Fruit fly (Drosophila melanogaster) whole organism, embryonic: ENCODE measurements around the gene Fdx1.

Experiments used
- Blimp-1 ChIP-seq: fragments of 200-800 bp; sonication (Bioruptor generic); optimal IDR thresholded peaks from 3 replicates; lab custom pipeline; 2018; ENCODE audit warnings: missing biosample characterization, missing genetic modification characterization, mild to moderate bottlenecking, moderate library complexity, missing genetic modification reagents
- CG10267 ChIP-seq: fragments of 200-800 bp; sonication (Bioruptor generic); optimal IDR thresholded peaks from 2 replicates; lab custom pipeline; 2018; ENCODE audit warnings: missing biosample characterization, mild to moderate bottlenecking, missing genetic modification characterization, moderate library complexity
- CG11247 ChIP-seq: fragments of 200-800 bp; sonication (Bioruptor generic); IDR thresholded peaks from 2 replicates; pipeline ENCODE4 v1.3.6; 2022; ENCODE audit warnings: missing biosample characterization, missing genetic modification characterization
- CG13287 ChIP-seq: fragments of 200-800 bp; sonication (Bioruptor generic); IDR thresholded peaks from 2 replicates; pipeline ENCODE4 v1.3.6; 2022; ENCODE audit warnings: missing biosample characterization, missing genetic modification characterization; ENCODE audit not compliant: partially characterized antibody
- CG14014 ChIP-seq: fragments of 200-800 bp; sonication (Bioruptor generic); IDR thresholded peaks from 2 replicates; pipeline ENCODE4 v1.3.6; 2022; ENCODE audit warnings: missing biosample characterization, missing genetic modification characterization
- CG17612 ChIP-seq: fragments of 200-800 bp; sonication (Bioruptor generic); IDR thresholded peaks from 2 replicates; pipeline ENCODE4 v1.3.6; 2022; ENCODE audit warnings: missing biosample characterization, missing genetic modification characterization
- CG17802 ChIP-seq: fragments of 200-800 bp; sonication (Bioruptor generic); optimal IDR thresholded peaks from 2 replicates; lab custom pipeline; 2018; ENCODE audit warnings: missing biosample characterization, mild to moderate bottlenecking, missing genetic modification characterization, moderate library complexity
- CG17829 ChIP-seq: fragments of 200-800 bp; optimal IDR thresholded peaks from 2 replicates; lab custom pipeline; 2019; ENCODE audit warnings: missing biosample characterization, mild to moderate bottlenecking, missing genetic modification characterization, moderate library complexity
- CG2199 ChIP-seq: fragments of 200-800 bp; sonication (Bioruptor generic); IDR thresholded peaks from 3 replicates; pipeline ENCODE4 v1.3.6; 2022; ENCODE audit warnings: missing biosample characterization, missing genetic modification characterization
- CG2712 ChIP-seq: fragments of 200-800 bp; optimal IDR thresholded peaks from 3 replicates; lab custom pipeline; 2019; ENCODE audit warnings: missing biosample characterization, mild to moderate bottlenecking, missing genetic modification characterization, moderate library complexity
- CG32772 ChIP-seq: fragments of 200-800 bp; sonication (Bioruptor generic); IDR thresholded peaks from 2 replicates; pipeline ENCODE4 v1.3.6; 2022; ENCODE audit warnings: missing biosample characterization, missing genetic modification characterization
- CG3407 ChIP-seq: fragments of 200-800 bp; sonication (Bioruptor generic); optimal IDR thresholded peaks from 2 replicates; lab custom pipeline; 2018; ENCODE audit warnings: missing biosample characterization, mild to moderate bottlenecking, missing genetic modification characterization
- CG43689 ChIP-seq: fragments of 200-800 bp; sonication (Bioruptor generic); IDR thresholded peaks from 2 replicates; pipeline ENCODE4 v1.3.6; 2022; ENCODE audit warnings: missing biosample characterization, missing genetic modification characterization
- CG4424 ChIP-seq: fragments of 200-800 bp; sonication (Bioruptor generic); optimal IDR thresholded peaks from 3 replicates; lab custom pipeline; 2016; ENCODE audit warnings: missing biosample characterization, missing genetic modification characterization
- CG7928 ChIP-seq: fragments of 200-800 bp; sonication (Bioruptor generic); optimal IDR thresholded peaks from 2 replicates; lab custom pipeline; 2017; ENCODE audit warnings: missing biosample characterization, mild to moderate bottlenecking, missing genetic modification characterization
- CG8281 ChIP-seq: fragments of 200-800 bp; sonication (Bioruptor generic); optimal IDR thresholded peaks from 2 replicates; lab custom pipeline; 2018; ENCODE audit warnings: missing biosample characterization, mild to moderate bottlenecking, missing genetic modification characterization, moderate library complexity
- CG9215 ChIP-seq: fragments of 200-800 bp; sonication (Bioruptor generic); IDR thresholded peaks from 2 replicates; pipeline ENCODE4 v1.3.6; 2022; ENCODE audit warnings: missing biosample characterization, missing genetic modification characterization
- CHES-1-like ChIP-seq: fragments of 200-800 bp; sonication (Bioruptor generic); optimal IDR thresholded peaks from 2 replicates; lab custom pipeline; 2016; ENCODE audit warnings: missing biosample characterization, missing genetic modification characterization
- Ets97D ChIP-seq: fragments of 200-800 bp; sonication (Bioruptor generic); optimal IDR thresholded peaks from 3 replicates; lab custom pipeline; 2016; ENCODE audit warnings: missing biosample characterization, missing genetic modification characterization
- MTF-1 ChIP-seq: fragments of 200-800 bp; sonication (Bioruptor generic); optimal IDR thresholded peaks from 2 replicates; lab custom pipeline; 2018; ENCODE audit warnings: missing biosample characterization, mild to moderate bottlenecking, missing genetic modification characterization, borderline replicate concordance
- Med ChIP-seq: fragments of 200-800 bp; sonication (Bioruptor generic); peaks from one replicate; lab custom pipeline; 2016; ENCODE audit warnings: missing biosample characterization, missing genetic modification characterization, mild to moderate bottlenecking, inconsistent platforms, moderate library complexity
- Mrtf ChIP-seq: fragments of 200-800 bp; sonication (Bioruptor generic); IDR thresholded peaks from 3 replicates; pipeline ENCODE4 v1.3.6; 2022; ENCODE audit warnings: missing biosample characterization, missing genetic modification characterization
- Oli ChIP-seq: fragments of 200-800 bp; sonication (Bioruptor generic); optimal IDR thresholded peaks from 2 replicates; lab custom pipeline; 2018; ENCODE audit warnings: missing biosample characterization, mild to moderate bottlenecking, missing genetic modification characterization, moderate library complexity
- PHDP ChIP-seq: fragments of 200-800 bp; sonication (Bioruptor generic); optimal IDR thresholded peaks from 3 replicates; lab custom pipeline; 2018; ENCODE audit warnings: missing biosample characterization, mild to moderate bottlenecking, missing genetic modification characterization, moderate library complexity
- Ssrp ChIP-seq: fragments of 200-800 bp; sonication (Bioruptor generic); optimal IDR thresholded peaks from 2 replicates; lab custom pipeline; 2018; ENCODE audit warnings: missing biosample characterization, mild to moderate bottlenecking, missing genetic modification characterization, moderate library complexity
- Xrp1 ChIP-seq: fragments of 200-800 bp; sonication (Bioruptor generic); IDR thresholded peaks from 2 replicates; pipeline ENCODE4 v1.3.6; 2022; ENCODE audit warnings: missing biosample characterization, missing genetic modification characterization
- crol ChIP-seq: fragments of 200-800 bp; sonication (Bioruptor generic); IDR thresholded peaks from 2 replicates; pipeline ENCODE4 v1.3.6; 2022; ENCODE audit warnings: missing biosample characterization, missing genetic modification characterization
- danr ChIP-seq: fragments of 200-800 bp; sonication (Bioruptor generic); IDR thresholded peaks from 2 replicates; pipeline ENCODE4 v1.3.6; 2022; ENCODE audit warnings: missing biosample characterization, missing genetic modification characterization
- dmrt99B ChIP-seq: fragments of 200-800 bp; sonication (Bioruptor generic); optimal IDR thresholded peaks from 2 replicates; lab custom pipeline; 2018; ENCODE audit warnings: missing biosample characterization, mild to moderate bottlenecking, missing genetic modification characterization, moderate library complexity
- dysf ChIP-seq: fragments of 200-800 bp; sonication (Bioruptor generic); IDR thresholded peaks from 3 replicates; pipeline ENCODE4 v1.3.6; 2022; ENCODE audit warnings: missing biosample characterization, missing genetic modification characterization
- gsb ChIP-seq: fragments of 200-800 bp; sonication (Bioruptor generic); IDR thresholded peaks from 2 replicates; pipeline ENCODE4 v1.3.6; 2022; ENCODE audit warnings: missing biosample characterization, missing genetic modification characterization
- ken ChIP-seq: fragments of 200-800 bp; sonication (Bioruptor generic); IDR thresholded peaks from 3 replicates; pipeline ENCODE4 v1.3.6; 2022; ENCODE audit warnings: missing biosample characterization, missing genetic modification characterization
- nom ChIP-seq: fragments of 200-800 bp; sonication (Bioruptor generic); optimal IDR thresholded peaks from 2 replicates; lab custom pipeline; 2017; ENCODE audit warnings: missing biosample characterization, missing genetic modification characterization, mild to moderate bottlenecking, moderate library complexity, missing genetic modification reagents
- org-1 ChIP-seq: fragments of 200-800 bp; sonication (Bioruptor generic); optimal IDR thresholded peaks from 2 replicates; lab custom pipeline; 2017; ENCODE audit warnings: missing biosample characterization, missing genetic modification characterization
- sc ChIP-seq, 3 experiments: fragments of >200 bp in 2 of 3; fragments of 200-800 bp in 1 of 3; sonication (Bioruptor generic) in 1 of 3; optimal IDR thresholded peaks; 2 replicates in 2 of 3; 3 replicates in 1 of 3; lab custom pipeline; 2017; ENCODE audit warnings: mild to moderate bottlenecking in 1 of 3, missing biosample characterization in 1 of 3, missing genetic modification characterization in 1 of 3, missing genetic modification reagents in 1 of 3
- shn ChIP-seq: fragments of 200-800 bp; sonication (Bioruptor generic); optimal IDR thresholded peaks from 3 replicates; lab custom pipeline; 2016; ENCODE audit warnings: missing biosample characterization, missing genetic modification characterization
- sqz ChIP-seq: fragments of 200-800 bp; sonication (Bioruptor generic); optimal IDR thresholded peaks from 3 replicates; lab custom pipeline; 2018; ENCODE audit warnings: missing biosample characterization, mild to moderate bottlenecking, missing genetic modification characterization
- tap ChIP-seq: fragments of 200-800 bp; optimal IDR thresholded peaks from 3 replicates; lab custom pipeline; 2019; ENCODE audit warnings: missing biosample characterization, mild to moderate bottlenecking, missing genetic modification characterization, moderate library complexity
- wdn ChIP-seq: fragments of 200-800 bp; sonication (Bioruptor generic); IDR thresholded peaks from 2 replicates; pipeline ENCODE4 v1.3.6; 2022; ENCODE audit warnings: missing biosample characterization, missing genetic modification characterization
- zen2 ChIP-seq: fragments of 200-800 bp; sonication (Bioruptor generic); IDR thresholded peaks from 3 replicates; pipeline ENCODE4 v1.3.6; 2022; ENCODE audit warnings: missing biosample characterization, missing genetic modification characterization; ENCODE audit not compliant: partially characterized antibody

Gene Fdx1

DNA sequence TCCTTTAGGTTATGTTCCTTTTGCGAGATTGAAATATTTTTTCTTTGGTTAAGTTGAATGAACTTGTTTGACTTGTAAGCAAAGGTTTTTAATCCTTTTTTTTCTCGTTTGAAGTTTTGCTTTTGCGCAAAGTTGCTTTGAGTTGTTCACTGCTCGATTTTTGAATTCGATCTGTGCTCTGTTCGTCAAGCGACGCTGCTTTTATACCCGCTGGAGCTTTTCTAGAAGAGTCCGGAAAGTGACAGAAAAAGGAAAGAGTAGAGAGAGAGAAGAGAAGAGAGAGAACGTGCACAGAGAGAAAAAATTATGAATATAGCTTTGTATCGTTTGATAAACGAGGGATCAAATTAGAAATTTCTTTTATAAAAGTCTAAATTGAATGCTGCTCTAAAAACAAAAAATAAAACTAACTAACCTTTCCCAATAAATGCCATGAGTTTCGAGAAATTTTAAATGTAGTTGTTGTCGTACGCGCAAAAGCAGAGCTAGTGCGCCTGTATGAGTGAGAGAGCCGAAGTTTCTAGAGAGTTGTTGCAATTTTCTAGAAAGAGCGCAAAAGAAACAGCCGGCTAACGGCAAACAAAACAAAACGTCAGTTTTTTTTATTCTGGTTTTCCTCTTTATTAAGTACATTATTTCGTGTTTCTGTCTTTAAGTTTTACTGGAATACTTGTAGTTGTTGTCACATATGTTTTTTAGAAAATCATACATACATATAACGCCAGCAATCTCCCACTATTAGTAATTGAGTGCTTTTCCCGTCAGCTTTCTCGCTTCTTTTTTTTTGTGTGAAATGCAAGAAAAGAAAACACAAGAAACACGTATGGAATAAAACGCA, 6.4 kb upstream of the Fdx1 start, which contains the start of gene Hsp26 (continued):
- TF ChIP-seq shn (GFP tag; lab: Kevin White, UChicago) (peak; percentile 49), Ets97D (GFP tag; lab: Kevin White, UChicago) (peak; percentile 46), CG7928 (GFP tag; lab: Kevin White, UChicago) (peak; percentile 16), Mrtf (peak; percentile 55; the same call in 1 of the 3 replicates), CG3407 (GFP tag; lab: Kevin White, UChicago) (peak; percentile 78), dysf (GFP tag; lab: Robert Waterston, UW) (peak; percentile 87), CG17612 (GFP tag; lab: Robert Waterston, UW) (peak; percentile 56; the same call in 1 of the 2 replicates), CG2199 (0 out of 3 replicates have a peak, but pooled peaks have one; percentile 32), danr (GFP tag; lab: Robert Waterston, UW) (peak; percentile 21; the same call in 1 of the 2 replicates), org-1 (GFP tag; lab: Kevin White, UChicago) (peak; percentile 70), crol (GFP tag; lab: Robert Waterston, UW) (no peak), dmrt99B (tag; lab: Kevin White, UChicago) (peak; percentile 85), Oli (tag; lab: Kevin White, UChicago) (peak; percentile 86)
- TF ChIP-seq, all 482 proteins: peak for 383

DNA sequence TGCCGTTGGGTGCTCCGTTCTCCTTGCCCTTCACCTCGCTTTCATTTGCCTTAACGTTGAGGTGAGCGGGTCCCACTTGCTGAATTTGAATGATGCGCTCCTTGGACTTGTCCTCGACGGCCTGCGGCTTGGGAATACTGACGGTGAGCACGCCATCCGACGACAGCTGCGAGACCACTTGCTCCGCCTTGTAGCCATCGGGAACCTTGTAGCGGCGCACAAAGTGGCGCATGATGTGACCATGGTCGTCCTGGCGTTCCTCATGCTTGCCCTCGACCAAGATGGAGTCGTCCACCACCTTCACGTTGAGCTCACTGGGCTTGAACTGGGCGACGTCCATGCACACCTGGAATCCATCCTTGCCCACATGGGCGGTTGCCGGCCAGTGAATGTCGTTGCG, 5.5 kb upstream of the Fdx1 start:
- 0 out of 3 replicates have a peak, but pooled peaks have one; percentile 14 for TF ChIP-seq ken (GFP tag; lab: Robert Waterston, UW)
- no peak for TF ChIP-seq CG13287 (GFP tag; lab: Robert Waterston, UW)
- TF ChIP-seq Mrtf: 0 out of 3 replicates have a peak, but pooled peaks have one; percentile 39
- peak; percentile 56 for TF ChIP-seq Med (GFP tag; lab: Kevin White, UChicago)
- no peak for TF ChIP-seq CHES-1-like (GFP tag; lab: Kevin White, UChicago)

DNA sequence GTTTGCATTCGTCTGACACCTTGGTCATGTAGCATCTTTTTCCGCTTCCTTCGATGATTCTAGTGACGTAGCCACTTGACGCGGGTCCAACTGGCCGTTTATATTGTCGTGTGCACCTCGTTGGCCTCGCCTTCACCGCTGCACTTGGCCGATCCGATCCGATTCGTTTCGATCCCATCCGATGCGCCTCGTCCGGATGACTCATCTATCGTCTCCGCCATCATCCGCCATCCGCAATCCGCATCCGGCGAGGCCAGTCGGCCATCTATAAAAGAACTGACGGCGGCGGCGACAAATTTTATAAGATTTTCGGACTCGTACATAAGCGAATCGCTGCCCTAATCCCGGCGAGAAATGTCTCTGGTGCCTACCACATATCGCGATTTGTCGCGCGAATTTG, 4.1 kb upstream of the Fdx1 start, which contains the start of gene CG4461:
TSS of gene CG4461 (plus strand) at position 301 of the 400 bp plus-strand sequence.
- TF ChIP-seq danr (GFP tag; lab: Robert Waterston, UW): no peak
- TF ChIP-seq nom (GFP tag; lab: Kevin White, UChicago): peak; percentile 13
- TF ChIP-seq, all 482 proteins: peak for 1

DNA sequence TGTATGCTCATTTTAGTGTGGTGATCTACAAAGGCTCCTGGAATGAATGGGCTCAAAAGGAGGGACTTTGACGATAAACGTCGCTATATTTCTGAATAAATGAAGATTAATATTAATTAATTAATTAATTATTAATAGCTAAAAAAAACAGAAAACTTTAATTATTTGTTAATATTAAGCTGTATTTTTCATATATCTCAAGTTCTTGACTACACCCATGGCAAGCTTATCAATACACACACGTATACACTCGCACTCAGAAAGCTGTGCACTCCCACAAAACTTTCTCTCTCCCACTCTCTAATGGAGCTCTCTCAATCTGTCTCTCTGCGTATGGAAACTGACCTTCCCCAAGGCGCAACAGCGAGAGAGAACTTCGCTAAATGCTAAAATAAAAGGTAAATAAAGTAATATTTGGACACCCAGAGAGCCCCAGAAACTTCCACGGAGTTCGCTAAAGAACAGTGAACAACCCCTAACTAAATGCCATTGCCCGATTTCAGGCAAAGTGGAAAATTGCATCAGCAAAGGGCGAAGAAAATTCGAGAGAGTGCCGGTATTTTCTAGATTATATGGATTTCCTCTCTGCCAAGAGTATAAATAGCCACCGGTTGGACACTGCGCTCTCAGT, 2.5 kb upstream of the Fdx1 start:
- peak; percentile 81 for TF ChIP-seq CG4424 (GFP tag; lab: Kevin White, UChicago)
- no peak for TF ChIP-seq sqz (GFP tag; lab: Kevin White, UChicago)
- peak; percentile 38 for TF ChIP-seq CG9215 (GFP tag; lab: Robert Waterston, UW)
- TF ChIP-seq CG2712 (tag; lab: Kevin White, UChicago): peak; percentile 72
- peak; percentile 9 for TF ChIP-seq CG8281 (tag; lab: Kevin White, UChicago)
- TF ChIP-seq Med (GFP tag; lab: Kevin White, UChicago): peak; percentile 78
- TF ChIP-seq CG17829 (tag; lab: Kevin White, UChicago): peak; percentile 67
- TF ChIP-seq CG17802 (tag; lab: Kevin White, UChicago): no peak
- TF ChIP-seq Blimp-1 (GFP tag; lab: Kevin White, UChicago): peak; percentile 78
- peak; percentile 58 for TF ChIP-seq CG11247 (GFP tag; lab: Robert Waterston, UW)
- peak; percentile 28; the same call in 1 of the 3 replicates for TF ChIP-seq zen2
- peak; percentile 55 for TF ChIP-seq wdn
- TF ChIP-seq sc (optimal IDR thresholded peaks at IDR 0.05; lab: Kevin White, UChicago): no peak
- peak; percentile 55 for TF ChIP-seq sc (GFP tag; optimal IDR thresholded peaks at IDR 0.05; lab: Kevin White, UChicago)
- peak; percentile 75 for TF ChIP-seq Xrp1 (GFP tag; lab: Robert Waterston, UW)
- peak; percentile 61 for TF ChIP-seq CG10267
- TF ChIP-seq tap (tag; lab: Kevin White, UChicago): peak; percentile 59
- peak; percentile 54 for TF ChIP-seq Ssrp (tag; lab: Kevin White, UChicago)
- TF ChIP-seq PHDP (tag; lab: Kevin White, UChicago): peak; percentile 73
- TF ChIP-seq CG32772 (GFP tag; lab: Robert Waterston, UW): 0 out of 2 replicates have a peak, but pooled peaks have one; percentile 18
- peak; percentile 17; the same call in 1 of the 2 replicates for TF ChIP-seq gsb (GFP tag; lab: Robert Waterston, UW)
- TF ChIP-seq MTF-1 (GFP tag; lab: Kevin White, UChicago): peak; percentile 49
- TF ChIP-seq CG14014 (GFP tag; lab: Robert Waterston, UW): peak; percentile 70; the same call in 1 of the 2 replicates
- no peak for TF ChIP-seq CG43689 (GFP tag; lab: Robert Waterston, UW)
